Fruit fly (Drosophila melanogaster) whole organism, embryonic: ENCODE results near the gene pes.

Experiments
- Antp ChIP-seq: fragments of 200-800 bp; sonication (Bioruptor generic); optimal IDR thresholded peaks from 3 replicates; lab custom pipeline; 2016; ENCODE audit warnings: missing biosample characterization, missing genetic modification characterization
- BtbVII ChIP-seq: fragments of 200-800 bp; sonication (Bioruptor generic); optimal IDR thresholded peaks from 3 replicates; lab custom pipeline; 2017; ENCODE audit warnings: missing biosample characterization, mild to moderate bottlenecking, missing genetic modification characterization
- C15 ChIP-seq: fragments of 200-800 bp; sonication (Bioruptor generic); IDR thresholded peaks from 3 replicates; pipeline ENCODE4 v1.3.6; 2022; ENCODE audit warnings: missing biosample characterization, missing genetic modification characterization
- CG1024 ChIP-seq: fragments of 200-800 bp; sonication (Bioruptor generic); IDR thresholded peaks from 2 replicates; pipeline ENCODE4 v1.3.6; 2022; ENCODE audit warnings: missing biosample characterization, missing genetic modification characterization
- CG11723 ChIP-seq: fragments of 200-800 bp; sonication (Bioruptor generic); optimal IDR thresholded peaks from 2 replicates; lab custom pipeline; 2017; ENCODE audit warnings: missing biosample characterization, mild to moderate bottlenecking, missing genetic modification characterization
- CG12942 ChIP-seq: fragments of 200-800 bp; sonication (Bioruptor generic); optimal IDR thresholded peaks from 3 replicates; lab custom pipeline; 2016; ENCODE audit warnings: missing biosample characterization, missing genetic modification characterization
- CG14014 ChIP-seq: fragments of 200-800 bp; sonication (Bioruptor generic); IDR thresholded peaks from 2 replicates; pipeline ENCODE4 v1.3.6; 2022; ENCODE audit warnings: missing biosample characterization, missing genetic modification characterization
- CG1529 ChIP-seq: fragments of 200-800 bp; sonication (Bioruptor generic); optimal IDR thresholded peaks from 3 replicates; lab custom pipeline; 2018; ENCODE audit warnings: missing biosample characterization, missing genetic modification characterization
- CG15479 ChIP-seq: fragments of 200-800 bp; sonication (Bioruptor generic); optimal IDR thresholded peaks from 3 replicates; lab custom pipeline; 2019; ENCODE audit warnings: missing biosample characterization, mild to moderate bottlenecking, missing genetic modification characterization, moderate library complexity
- CG17359 ChIP-seq: fragments of 200-800 bp; sonication (Bioruptor generic); optimal IDR thresholded peaks from 3 replicates; lab custom pipeline; 2018; ENCODE audit warnings: missing biosample characterization, mild to moderate bottlenecking, missing genetic modification characterization, moderate library complexity
- CG3281 ChIP-seq: fragments of 200-800 bp; sonication (Bioruptor generic); optimal IDR thresholded peaks from 3 replicates; lab custom pipeline; 2017; ENCODE audit warnings: missing biosample characterization, mild to moderate bottlenecking, missing genetic modification characterization
- CG33213 ChIP-seq: fragments of 200-800 bp; sonication (Bioruptor generic); optimal IDR thresholded peaks from 3 replicates; lab custom pipeline; 2016; ENCODE audit warnings: missing biosample characterization, missing genetic modification characterization
- CG3726 ChIP-seq: fragments of 200-800 bp; sonication (Bioruptor generic); IDR thresholded peaks from 3 replicates; pipeline ENCODE4, ENCODE4 v1.3.6; 2022; ENCODE audit warnings: missing biosample characterization, missing genetic modification characterization
- CG7963 ChIP-seq: fragments of 200-800 bp; sonication (Bioruptor generic); IDR thresholded peaks from 3 replicates; pipeline ENCODE4 v1.3.6; 2022; ENCODE audit warnings: missing biosample characterization, missing genetic modification characterization; ENCODE audit not compliant: partially characterized antibody
- CG8290 ChIP-seq, 3 experiments: fragments of 200-800 bp; sonication (Bioruptor generic); optimal IDR thresholded peaks; 2 replicates each; lab custom pipeline; 2016 to 2019; ENCODE audit warnings: missing biosample characterization in 3 of 3, missing genetic modification characterization in 3 of 3, mild to moderate bottlenecking in 2 of 3, moderate library complexity in 1 of 3
- CG8765 ChIP-seq: fragments of 200-800 bp; sonication (Bioruptor generic); IDR thresholded peaks from 2 replicates; pipeline ENCODE4 v1.3.6; 2022; ENCODE audit warnings: missing biosample characterization, missing genetic modification characterization
- CG9817 ChIP-seq: fragments of 200-800 bp; sonication (Bioruptor generic); optimal IDR thresholded peaks from 2 replicates; lab custom pipeline; 2018; ENCODE audit warnings: missing biosample characterization, mild to moderate bottlenecking, missing genetic modification characterization, moderate library complexity
- CG9876 ChIP-seq: fragments of 200-800 bp; sonication (Bioruptor generic); optimal IDR thresholded peaks from 2 replicates; lab custom pipeline; 2016; ENCODE audit warnings: missing biosample characterization, missing genetic modification characterization
- Dek ChIP-seq: fragments of 200-800 bp; sonication (Bioruptor generic); optimal IDR thresholded peaks from 3 replicates; lab custom pipeline; 2019; ENCODE audit warnings: missing biosample characterization, mild to moderate bottlenecking, missing genetic modification characterization, moderate library complexity
- E2f2 ChIP-seq: fragments of 200-800 bp; sonication (Bioruptor generic); IDR thresholded peaks from 2 replicates; pipeline ENCODE4 v1.3.6; 2022; ENCODE audit warnings: missing biosample characterization, missing genetic modification characterization
- Fer1 ChIP-seq: fragments of 200-800 bp; sonication (Bioruptor generic); optimal IDR thresholded peaks from 2 replicates; lab custom pipeline; 2017; ENCODE audit warnings: missing biosample characterization, mild to moderate bottlenecking, missing genetic modification characterization
- Hmr ChIP-seq: fragments of 200-800 bp; sonication (Bioruptor generic); optimal IDR thresholded peaks from 3 replicates; lab custom pipeline; 2017; ENCODE audit warnings: mild to moderate bottlenecking, missing biosample characterization, missing genetic modification reagents, missing genetic modification characterization
- Hsf ChIP-seq: fragments of 200-800 bp; sonication (Bioruptor generic); optimal IDR thresholded peaks from 3 replicates; lab custom pipeline; 2016; ENCODE audit warnings: missing biosample characterization, missing genetic modification characterization
- Med ChIP-seq: fragments of 200-800 bp; sonication (Bioruptor generic); peaks from one replicate; lab custom pipeline; 2016; ENCODE audit warnings: missing biosample characterization, missing genetic modification characterization, mild to moderate bottlenecking, inconsistent platforms, moderate library complexity
- Mes4 ChIP-seq: fragments of 200-800 bp; sonication (Bioruptor generic); optimal IDR thresholded peaks from 2 replicates; lab custom pipeline; 2016; ENCODE audit warnings: missing biosample characterization, missing genetic modification characterization
- NC2α ChIP-seq: fragments of 200-800 bp; sonication (Bioruptor generic); optimal IDR thresholded peaks from 2 replicates; lab custom pipeline; 2016; ENCODE audit warnings: missing biosample characterization, missing genetic modification characterization
- NFAT ChIP-seq: fragments of 200-800 bp; sonication (Bioruptor generic); IDR thresholded peaks from 2 replicates; pipeline ENCODE4 v1.3.6; 2022; ENCODE audit warnings: missing biosample characterization, missing genetic modification characterization
- Oaz ChIP-seq: fragments of 200-800 bp; sonication (Bioruptor generic); IDR thresholded peaks from 2 replicates; pipeline ENCODE4 v1.3.6; 2022; ENCODE audit warnings: missing biosample characterization, missing genetic modification characterization
- Sox102F ChIP-seq: fragments of 200-800 bp; sonication (Bioruptor generic); optimal IDR thresholded peaks from 2 replicates; lab custom pipeline; 2018; ENCODE audit warnings: missing biosample characterization, mild to moderate bottlenecking, missing genetic modification characterization, moderate library complexity
- ara ChIP-seq: fragments of 200-800 bp; sonication (Bioruptor generic); IDR thresholded peaks from 2 replicates; pipeline ENCODE4 v1.3.6; 2022; ENCODE audit warnings: missing biosample characterization, missing genetic modification characterization
- dimm ChIP-seq: fragments of 200-800 bp; sonication (Bioruptor generic); IDR thresholded peaks from 2 replicates; pipeline ENCODE4 v1.3.6; 2022; ENCODE audit warnings: missing biosample characterization, missing genetic modification characterization
- dysf ChIP-seq: fragments of 200-800 bp; sonication (Bioruptor generic); IDR thresholded peaks from 3 replicates; pipeline ENCODE4 v1.3.6; 2022; ENCODE audit warnings: missing biosample characterization, missing genetic modification characterization
- ewg ChIP-seq: fragments of 200-800 bp; sonication (Bioruptor generic); optimal IDR thresholded peaks from 3 replicates; lab custom pipeline; 2017; ENCODE audit warnings: mild to moderate bottlenecking, missing biosample characterization, missing genetic modification reagents, missing genetic modification characterization
- fd96Cb ChIP-seq: fragments of 200-800 bp; sonication (Bioruptor generic); optimal IDR thresholded peaks from 2 replicates; lab custom pipeline; 2018; ENCODE audit warnings: missing biosample characterization, mild to moderate bottlenecking, missing genetic modification characterization, moderate library complexity
- gem ChIP-seq: fragments of 200-800 bp; sonication (Bioruptor generic); optimal IDR thresholded peaks from 2 replicates; lab custom pipeline; 2019; ENCODE audit warnings: missing biosample characterization, mild to moderate bottlenecking, missing genetic modification characterization, moderate library complexity
- hth ChIP-seq: fragments of >200 bp; optimal IDR thresholded peaks from 2 replicates; lab custom pipeline; 2017; ENCODE audit warnings: inconsistent platforms
- jing ChIP-seq: fragments of 200-800 bp; sonication (Bioruptor generic); optimal IDR thresholded peaks from 2 replicates; lab custom pipeline; 2018; ENCODE audit warnings: missing biosample characterization, mild to moderate bottlenecking, missing genetic modification characterization
- jumu ChIP-seq: fragments of 200-800 bp; sonication (Bioruptor generic); optimal IDR thresholded peaks from 3 replicates; lab custom pipeline; 2016; ENCODE audit warnings: missing biosample characterization, missing genetic modification characterization
- mam ChIP-seq: fragments of 200-800 bp; sonication (Bioruptor generic); optimal IDR thresholded peaks from 3 replicates; lab custom pipeline; 2016; ENCODE audit warnings: missing biosample characterization, missing genetic modification characterization
- onecut ChIP-seq: fragments of 200-800 bp; sonication (Bioruptor generic); IDR thresholded peaks from 2 replicates; pipeline ENCODE4 v1.3.6; 2022; ENCODE audit warnings: missing biosample characterization, missing genetic modification characterization
- org-1 ChIP-seq: fragments of 200-800 bp; sonication (Bioruptor generic); optimal IDR thresholded peaks from 2 replicates; lab custom pipeline; 2017; ENCODE audit warnings: missing biosample characterization, missing genetic modification characterization
- pnt ChIP-seq: fragments of 200-800 bp; sonication (Bioruptor generic); optimal IDR thresholded peaks from 3 replicates; lab custom pipeline; 2016; ENCODE audit warnings: missing biosample characterization, missing genetic modification characterization
- rib ChIP-seq: fragments of 200-800 bp; sonication (Bioruptor generic); IDR thresholded peaks from 2 replicates; pipeline ENCODE4 v1.3.6; 2022; ENCODE audit warnings: missing biosample characterization, missing genetic modification characterization
- sr ChIP-seq: fragments of 200-800 bp; sonication (Bioruptor generic); IDR thresholded peaks from 3 replicates; pipeline ENCODE4 v1.3.6; 2022; ENCODE audit warnings: missing biosample characterization, missing genetic modification characterization
- usp ChIP-seq: fragments of >200 bp; optimal IDR thresholded peaks from 2 replicates; lab custom pipeline; 2017; ENCODE audit warnings: missing biosample characterization, missing genetic modification characterization
- vfl ChIP-seq: fragments of 200-800 bp; sonication (Bioruptor generic); optimal IDR thresholded peaks from 2 replicates; lab custom pipeline; 2016; ENCODE audit warnings: missing biosample characterization, missing genetic modification characterization

The pes gene

DNA sequence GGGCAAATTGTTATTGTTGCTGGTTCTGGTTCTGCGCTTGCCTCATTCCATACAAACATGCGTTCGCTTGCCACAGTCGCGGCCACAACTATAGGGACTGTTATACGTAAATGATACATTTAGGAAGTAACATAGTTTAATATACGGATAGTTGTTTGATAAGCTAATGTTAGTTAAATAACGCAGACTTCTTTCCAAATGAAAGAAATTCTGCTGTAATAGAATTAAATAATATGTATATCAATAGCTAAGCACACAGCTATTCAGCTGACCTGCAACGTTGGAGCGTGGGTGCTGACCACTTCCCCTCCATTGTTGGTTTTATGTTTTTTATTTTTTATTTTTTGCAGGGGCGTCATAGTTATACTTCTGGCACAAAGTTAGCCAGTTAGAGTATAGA lies 40.8 kb upstream of the pes start (continued):
- TF ChIP-seq BtbVII (peak; percentile 27), org-1 (GFP tag; lab: Kevin White, UChicago) (peak; percentile 49), onecut (GFP tag; lab: Robert Waterston, UW) (0 out of 2 replicates have a peak, but pooled peaks have one; percentile 38), CG11723 (peak; percentile 5), ewg (GFP tag; lab: Kevin White, UChicago) (peak; percentile 34), usp (GFP tag; lab: Kevin White, UChicago) (no peak), Mes4 (no peak), vfl (no peak), CG1529 (GFP tag; lab: Kevin White, UChicago) (no peak), CG3726 (GFP tag; lab: Robert Waterston, UW) (0 out of 3 replicates have a peak, but pooled peaks have one; percentile 43), NC2α (no peak), CG8765 (no peak), Sox102F (GFP tag; lab: Kevin White, UChicago) (peak; percentile 74), CG9817 (tag; lab: Kevin White, UChicago) (peak; percentile 31), Oaz (GFP tag; lab: Robert Waterston, UW) (0 out of 2 replicates have a peak, but pooled peaks have one; percentile 29), pnt (GFP tag; lab: Kevin White, UChicago) (peak; percentile 19), CG7963 (no peak), dysf (peak; percentile 74), dimm (GFP tag; lab: Robert Waterston, UW) (0 out of 2 replicates have a peak, but pooled peaks have one; percentile 14), CG33213 (GFP tag; lab: Kevin White, UChicago) (no peak), CG9876 (GFP tag; lab: Kevin White, UChicago) (no peak), Fer1 (GFP tag; lab: Kevin White, UChicago) (peak; percentile 76), CG15479 (GFP tag; lab: Kevin White, UChicago) (no peak), C15 (GFP tag; lab: Robert Waterston, UW) (0 out of 3 replicates have a peak, but pooled peaks have one; percentile 26), Dek (peak; percentile 40), ara (GFP tag; lab: Robert Waterston, UW) (no peak), mam (GFP tag; lab: Kevin White, UChicago) (peak; percentile 48), CG1024 (GFP tag; lab: Robert Waterston, UW) (peak; percentile 24; the same call in 1 of the 2 replicates), jing (GFP tag; lab: Kevin White, UChicago) (no peak), Hsf (GFP tag; lab: Kevin White, UChicago) (peak; percentile 52), CG17359 (peak; percentile 51), CG12942 (GFP tag; lab: Kevin White, UChicago) (peak; percentile 14), CG8290 (GFP tag; optimal IDR thresholded peaks at IDR 0.05; lab: Kevin White, UChicago) (no peak), CG8290 (tag; optimal IDR thresholded peaks at IDR 0.05; lab: Kevin White, UChicago) (peak in 1 of 2 experiments; percentile 64), NFAT (GFP tag; lab: Robert Waterston, UW) (no peak), Med (GFP tag; lab: Kevin White, UChicago) (peak; percentile 89), jumu (GFP tag; lab: Kevin White, UChicago) (peak; percentile 9), E2f2 (GFP tag; lab: Robert Waterston, UW) (peak; percentile 54), rib (GFP tag; lab: Robert Waterston, UW) (no peak), sr (GFP tag; lab: Robert Waterston, UW) (peak; percentile 85), Hmr (peak; percentile 63), gem (tag; lab: Kevin White, UChicago) (peak; percentile 76), fd96Cb (tag; lab: Kevin White, UChicago) (peak; percentile 50), CG14014 (GFP tag; lab: Robert Waterston, UW) (peak; percentile 68), hth (no peak), Antp (peak; percentile 27), CG3281 (peak; percentile 59)
